Worm (Caenorhabditis elegans) whole organism, L2 larva: ENCODE measurements around the gene asp-9.

ENCODE experiments used
- alr-1 ChIP-seq: fragments of 150-350 bp; optimal IDR thresholded peaks from 2 replicates; lab custom pipeline; 2014; ENCODE audit warnings: missing biosample characterization, missing genetic modification characterization
- aly-2 ChIP-seq: fragments of 150-350 bp; optimal IDR thresholded peaks from 2 replicates; lab custom pipeline; 2014; ENCODE audit warnings: missing biosample characterization, missing genetic modification characterization
- elt-1 ChIP-seq: fragments of 150-350 bp; optimal IDR thresholded peaks from 2 replicates; lab custom pipeline; 2014; ENCODE audit warnings: missing biosample characterization, missing genetic modification characterization
- nhr-11 ChIP-seq: fragments of 150-350 bp; optimal IDR thresholded peaks from 2 replicates; lab custom pipeline; 2014; ENCODE audit warnings: missing biosample characterization, missing genetic modification characterization
- nhr-25 ChIP-seq: fragments of 150-350 bp; sonication (generic microtip); optimal IDR thresholded peaks from 3 replicates; lab custom pipeline; 2014; ENCODE audit warnings: missing biosample characterization, missing genetic modification characterization
- unc-39 ChIP-seq: fragments of 150-350 bp; optimal IDR thresholded peaks from 2 replicates; lab custom pipeline; 2014; ENCODE audit warnings: missing biosample characterization, missing genetic modification characterization

ce11 chrIV:6213403-6213802, 27.7 kb downstream of the asp-9 start, which contains the start of gene C49A9.5:
- no peak for TF ChIP-seq unc-39 (tag; lab: Kevin White, UChicago)
- no peak for TF ChIP-seq nhr-25 (tag; lab: Kevin White, UChicago)
- TF ChIP-seq alr-1 (tag; lab: Kevin White, UChicago): no peak
- TF ChIP-seq aly-2 (tag; lab: Kevin White, UChicago): no peak
- no peak for TF ChIP-seq elt-1
- TF ChIP-seq nhr-11: no peak
